Fruit fly (Drosophila melanogaster) whole organism, wandering third instar larva: ENCODE measurements around the gene Usp12-46.

Experiments used
- Abd-B ChIP-seq: fragments of >200 bp; optimal IDR thresholded peaks from 2 replicates; lab custom pipeline; 2017; ENCODE audit warnings: missing biosample characterization, missing genetic modification characterization
- CG32264 ChIP-seq: fragments of 200-800 bp; sonication (Bioruptor generic); optimal IDR thresholded peaks from 2 replicates; lab custom pipeline; 2016; ENCODE audit warnings: missing biosample characterization, missing genetic modification characterization
- CG9705 ChIP-seq: fragments of 200-800 bp; sonication (Bioruptor generic); optimal IDR thresholded peaks from 2 replicates; lab custom pipeline; 2018; ENCODE audit warnings: missing biosample characterization, mild to moderate bottlenecking, missing genetic modification characterization
- CrebA ChIP-seq: fragments of 200-800 bp; sonication (Bioruptor generic); optimal IDR thresholded peaks from 2 replicates; lab custom pipeline; 2016; ENCODE audit warnings: missing biosample characterization, mild to moderate bottlenecking, missing genetic modification characterization, borderline replicate concordance
- Dfd ChIP-seq: fragments of >200 bp; optimal IDR thresholded peaks from 2 replicates; lab custom pipeline; 2017; ENCODE audit warnings: missing biosample characterization, missing genetic modification characterization
- Dif ChIP-seq: fragments of 200-275, 200-300 bp; sonication (Bioruptor generic); optimal IDR thresholded peaks from 2 replicates; lab custom pipeline; 2018; ENCODE audit warnings: missing biosample characterization, missing genetic modification characterization; ENCODE audit not compliant: partially characterized antibody
- GATAd ChIP-seq: sonication (Bioruptor generic); optimal IDR thresholded peaks from 2 replicates; lab custom pipeline; 2016; ENCODE audit warnings: missing biosample characterization, missing genetic modification characterization
- HLH106 ChIP-seq: fragments of 200-800 bp; optimal IDR thresholded peaks from 3 replicates; lab custom pipeline; 2019; ENCODE audit warnings: missing biosample characterization, mild to moderate bottlenecking, missing genetic modification characterization, moderate library complexity
- Hr78 ChIP-seq: fragments of >200 bp; optimal IDR thresholded peaks from 2 replicates; lab custom pipeline; 2017; ENCODE audit warnings: missing biosample characterization, missing genetic modification characterization
- Hr83 ChIP-seq: fragments of 200-300 bp; sonication (Bioruptor generic); optimal IDR thresholded peaks from 2 replicates; lab custom pipeline; 2016; ENCODE audit warnings: missing biosample characterization, mild to moderate bottlenecking, missing genetic modification characterization, moderate library complexity; ENCODE audit not compliant: poor library complexity, severe bottlenecking
- Jra ChIP-seq: sonication (Bioruptor generic); optimal IDR thresholded peaks from 2 replicates; lab custom pipeline; 2016; ENCODE audit warnings: missing biosample characterization, missing genetic modification characterization
- Mio ChIP-seq: sonication (Bioruptor generic); optimal IDR thresholded peaks from 2 replicates; lab custom pipeline; 2016; ENCODE audit warnings: missing biosample characterization, missing genetic modification characterization
- Myc ChIP-seq: fragments of >200 bp; optimal IDR thresholded peaks from 2 replicates; lab custom pipeline; 2017
- N ChIP-seq: fragments of >200 bp; optimal IDR thresholded peaks from 2 replicates; lab custom pipeline; 2018; ENCODE audit warnings: missing biosample characterization, missing external identifiers, missing genetic modification characterization
- OdsH ChIP-seq: fragments of 200-800 bp; sonication (Bioruptor generic); optimal IDR thresholded peaks from 2 replicates; lab custom pipeline; 2016; ENCODE audit warnings: missing biosample characterization, mild to moderate bottlenecking, missing genetic modification characterization
- Vsx2 ChIP-seq: fragments of 200-300, 225-300 bp; sonication (Bioruptor generic); optimal IDR thresholded peaks from 2 replicates; lab custom pipeline; 2018; ENCODE audit warnings: missing biosample characterization, missing genetic modification characterization; ENCODE audit not compliant: partially characterized antibody
- br ChIP-seq: fragments of 200-800 bp; sonication (Bioruptor generic); optimal IDR thresholded peaks from 2 replicates; lab custom pipeline; 2016; ENCODE audit warnings: missing biosample characterization, missing genetic modification characterization
- brk ChIP-seq: fragments of 200-800 bp; sonication (Bioruptor generic); optimal IDR thresholded peaks from 2 replicates; lab custom pipeline; 2016; ENCODE audit warnings: missing biosample characterization, mild to moderate bottlenecking, missing genetic modification characterization
- dl ChIP-seq, 2 experiments: fragments of 175-275, 200-275 bp in 1 of 2; fragments of 200-275 bp in 1 of 2; sonication (Bioruptor generic); optimal IDR thresholded peaks; lab custom pipeline; 2018; ENCODE audit warnings: mild to moderate bottlenecking in 2 of 2, missing biosample characterization in 2 of 2, missing genetic modification characterization in 2 of 2, moderate library complexity in 2 of 2; ENCODE audit not compliant: partially characterized antibody in 2 of 2, insufficient read depth in 1 of 2
- dmrt93B ChIP-seq: fragments of 200-800 bp; sonication (Bioruptor generic); optimal IDR thresholded peaks from 2 replicates; lab custom pipeline; 2018; ENCODE audit warnings: missing biosample characterization, mild to moderate bottlenecking, missing genetic modification characterization
- dsf ChIP-seq: sonication (Bioruptor generic); optimal IDR thresholded peaks from 2 replicates; lab custom pipeline; 2016; ENCODE audit warnings: missing biosample characterization, missing genetic modification characterization, borderline replicate concordance
- ey ChIP-seq: fragments of 200-800 bp; sonication (Bioruptor generic); optimal IDR thresholded peaks from 2 replicates; lab custom pipeline; 2016; ENCODE audit warnings: missing biosample characterization, missing genetic modification characterization
- fru ChIP-seq: fragments of 200-800 bp; sonication (Bioruptor generic); optimal IDR thresholded peaks from 3 replicates; lab custom pipeline; 2016; ENCODE audit warnings: missing biosample characterization, mild to moderate bottlenecking, missing genetic modification characterization
- jim ChIP-seq: fragments of 175-275, 200-325 bp; sonication (Bioruptor generic); optimal IDR thresholded peaks from 2 replicates; lab custom pipeline; 2016; ENCODE audit warnings: missing biosample characterization, mild to moderate bottlenecking, missing genetic modification characterization
- lola ChIP-seq: fragments of >200 bp; optimal IDR thresholded peaks from 2 replicates; lab custom pipeline; 2017; ENCODE audit warnings: missing biosample characterization, missing genetic modification characterization
- pan ChIP-seq: fragments of >200 bp; optimal IDR thresholded peaks from 2 replicates; lab custom pipeline; 2017
- psq ChIP-seq: fragments of 200-800 bp; sonication (Bioruptor generic); optimal IDR thresholded peaks from 3 replicates; lab custom pipeline; 2017; ENCODE audit warnings: missing biosample characterization, mild to moderate bottlenecking, missing genetic modification characterization, moderate library complexity
- rgr ChIP-seq: fragments of 200-800 bp; sonication (Bioruptor generic); optimal IDR thresholded peaks from 3 replicates; lab custom pipeline; 2016; ENCODE audit warnings: missing biosample characterization, mild to moderate bottlenecking, missing genetic modification characterization
- sv ChIP-seq: fragments of 200-800 bp; sonication (Bioruptor generic); optimal IDR thresholded peaks from 3 replicates; lab custom pipeline; 2016; ENCODE audit warnings: missing biosample characterization, missing genetic modification characterization
- tai ChIP-seq: sonication (Bioruptor generic); optimal IDR thresholded peaks from 2 replicates; lab custom pipeline; 2016; ENCODE audit warnings: missing biosample characterization, missing genetic modification characterization
- usp ChIP-seq: fragments of >200 bp; optimal IDR thresholded peaks from 2 replicates; lab custom pipeline; 2017; ENCODE audit warnings: missing biosample characterization, missing genetic modification characterization
- woc ChIP-seq: sonication (Bioruptor generic); optimal IDR thresholded peaks from 2 replicates; lab custom pipeline; 2016; ENCODE audit warnings: missing biosample characterization, mild to moderate bottlenecking, missing genetic modification characterization

Usp12-46 gene

DNA sequence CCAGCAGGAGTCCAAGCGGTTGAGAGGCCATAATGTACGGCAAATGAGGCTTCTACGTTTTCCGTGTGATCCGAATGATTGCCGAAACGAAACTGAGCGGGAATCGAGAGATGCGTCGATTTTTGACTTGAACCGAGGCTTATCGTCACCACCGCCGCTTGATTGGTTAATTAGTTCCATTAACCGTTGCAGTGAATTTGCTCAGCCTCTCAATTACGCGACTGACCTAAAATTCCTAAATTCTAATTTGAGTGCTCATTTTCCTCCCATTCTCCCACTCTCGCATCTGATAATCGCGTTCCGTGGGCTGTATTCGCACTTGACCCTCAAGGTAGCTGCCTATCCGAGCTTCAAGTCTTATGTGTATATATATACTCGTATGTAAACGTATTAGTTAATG, 15.4 kb downstream of the Usp12-46 start, which contains the start of gene Nepl15:
Nepl15 (minus strand) TSS at position 101 of the 400 bp plus-strand sequence.
- no peak for TF ChIP-seq Hr78 (GFP tag; lab: Kevin White, UChicago)
- no peak for TF ChIP-seq Dif (GFP tag; lab: Kevin White, UChicago)
- no peak for TF ChIP-seq Mio (GFP tag; lab: Kevin White, UChicago)
- TF ChIP-seq Dfd, result no peak
- TF ChIP-seq lola (GFP tag; lab: Kevin White, UChicago), result no peak

DNA sequence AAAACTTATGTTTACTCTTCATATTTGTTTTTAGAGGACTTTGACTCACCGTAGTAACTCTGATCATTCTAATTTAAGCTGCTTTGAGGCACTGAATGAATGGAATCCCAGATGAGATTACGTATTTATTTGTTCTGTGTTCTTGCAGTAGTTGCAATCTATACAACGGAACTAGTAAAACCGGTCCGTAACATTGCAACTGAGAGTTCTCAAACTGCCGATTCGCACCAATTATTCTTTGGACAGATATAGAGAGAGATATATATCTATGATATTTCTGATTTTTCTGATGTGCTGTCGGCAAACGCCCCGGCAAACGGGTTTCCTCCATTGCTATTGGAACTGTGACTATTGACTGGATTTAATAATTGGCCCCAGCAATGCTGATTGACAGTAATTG, 16.9 kb downstream of the Usp12-46 start, which contains the start of gene CG13841:
CG13841 (minus strand) TSS at position 101 of the 400 bp plus-strand sequence.
- TF ChIP-seq N (GFP tag; lab: Kevin White, UChicago), result no peak
- no peak for TF ChIP-seq usp (GFP tag; lab: Kevin White, UChicago)
- no peak for TF ChIP-seq br
- TF ChIP-seq brk (GFP tag; lab: Kevin White, UChicago), result no peak
- no peak for TF ChIP-seq fru (GFP tag; lab: Kevin White, UChicago)
- TF ChIP-seq CG9705 (GFP tag; lab: Kevin White, UChicago), result no peak

DNA sequence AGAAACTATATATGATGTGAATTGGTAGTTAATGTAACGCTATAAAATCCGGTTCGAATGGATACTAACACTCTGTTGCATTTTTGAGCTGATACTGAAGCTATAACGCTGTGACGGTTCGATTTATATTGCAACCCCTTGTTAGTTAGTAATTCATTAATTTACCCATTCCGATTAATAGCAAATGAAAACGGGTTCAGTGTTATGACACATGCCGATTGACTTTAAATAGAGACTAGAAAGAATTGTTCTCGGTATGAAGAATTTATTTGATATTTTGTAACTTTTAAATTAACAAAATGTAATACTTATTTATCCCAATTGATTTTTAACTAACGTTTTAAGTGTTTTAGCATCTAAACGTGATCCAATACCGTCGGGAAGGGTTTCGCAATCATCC, 17.9 kb downstream of the Usp12-46 start, which contains the start of gene CG43091:
CG43091 (minus strand) TSS at position 101 of the 400 bp plus-strand sequence.
- TF ChIP-seq psq, result no peak
- no peak for TF ChIP-seq usp (GFP tag; lab: Kevin White, UChicago)
- TF ChIP-seq Mio (GFP tag; lab: Kevin White, UChicago), result no peak
- TF ChIP-seq Hr78 (GFP tag; lab: Kevin White, UChicago), result no peak
- no peak for TF ChIP-seq HLH106 (tag; lab: Kevin White, UChicago)
- TF ChIP-seq fru (GFP tag; lab: Kevin White, UChicago), result no peak
- no peak for TF ChIP-seq dl (GFP tag; optimal IDR thresholded peaks at IDR 0.05; lab: Kevin White, UChicago; ENCODE audit: insufficient read depth in 1 of 2, partially characterized antibody in 2 of 2)
- TF ChIP-seq tai (GFP tag; lab: Kevin White, UChicago), result no peak
- TF ChIP-seq Abd-B, result no peak
- TF ChIP-seq OdsH, result no peak
- TF ChIP-seq pan (lab: Kevin White, UChicago), result no peak
- TF ChIP-seq Jra (GFP tag; lab: Kevin White, UChicago), result no peak
- TF ChIP-seq rgr, result no peak
- TF ChIP-seq CG32264 (GFP tag; lab: Kevin White, UChicago), result no peak
- no peak for TF ChIP-seq brk (GFP tag; lab: Kevin White, UChicago)
- no peak for TF ChIP-seq ey

dm6 chr3R:22769567-22769966, 18.9 kb downstream of the Usp12-46 start, which contains the start of gene CG43092:
TSS of gene CG43092 (minus strand) at chr3R:22769667.
- TF ChIP-seq br (no peak), CrebA (no peak), sv (GFP tag; lab: Kevin White, UChicago) (no peak), Hr78 (GFP tag; lab: Kevin White, UChicago) (no peak), GATAd (GFP tag; lab: Kevin White, UChicago) (no peak), rgr (no peak), dmrt93B (GFP tag; lab: Kevin White, UChicago) (no peak), Myc (lab: Kevin White, UChicago) (no peak), dsf (GFP tag; lab: Kevin White, UChicago) (no peak), HLH106 (tag; lab: Kevin White, UChicago) (no peak), woc (GFP tag; lab: Kevin White, UChicago) (no peak), dl (GFP tag; optimal IDR thresholded peaks at IDR 0.05; lab: Kevin White, UChicago; ENCODE audit: insufficient read depth in 1 of 2, partially characterized antibody in 2 of 2) (no peak), Dfd (no peak)
- TF ChIP-seq, all 38 proteins: peak for 0

DNA sequence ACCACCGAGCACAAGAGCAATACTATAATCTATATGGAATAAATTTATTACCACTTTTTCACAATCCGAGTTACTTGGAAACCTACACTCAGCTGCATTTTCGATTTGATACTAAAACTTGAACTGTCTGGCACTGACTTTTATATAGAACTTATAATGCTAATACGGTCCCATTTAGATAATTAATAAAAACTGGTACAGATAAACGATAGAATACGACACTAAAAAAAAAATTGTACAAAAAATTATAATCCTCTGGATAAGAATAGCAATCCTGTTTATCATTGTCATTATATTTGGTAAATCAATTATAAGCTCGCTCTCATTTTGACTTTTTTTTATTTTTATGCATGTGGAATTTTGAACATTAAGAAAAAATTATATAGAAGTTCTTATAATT, 19.5 kb downstream of the Usp12-46 start, which contains the start of gene CG43093:
CG43093 (minus strand) TSS at position 101 of the 400 bp plus-strand sequence.
- TF ChIP-seq CG9705 (GFP tag; lab: Kevin White, UChicago) (no peak), Dfd (no peak), usp (GFP tag; lab: Kevin White, UChicago) (no peak), jim (GFP tag; lab: Kevin White, UChicago) (no peak), OdsH (no peak), Vsx2 (GFP tag; lab: Kevin White, UChicago) (no peak), Hr83 (GFP tag; lab: Kevin White, UChicago) (no peak), psq (no peak), Mio (GFP tag; lab: Kevin White, UChicago) (no peak), dsf (GFP tag; lab: Kevin White, UChicago) (no peak), HLH106 (tag; lab: Kevin White, UChicago) (no peak), br (no peak), CrebA (no peak)
